Worm (Caenorhabditis elegans): Measurements from ENCODE around the gene atg-16.1.

The atg-16.1 gene

DNA sequence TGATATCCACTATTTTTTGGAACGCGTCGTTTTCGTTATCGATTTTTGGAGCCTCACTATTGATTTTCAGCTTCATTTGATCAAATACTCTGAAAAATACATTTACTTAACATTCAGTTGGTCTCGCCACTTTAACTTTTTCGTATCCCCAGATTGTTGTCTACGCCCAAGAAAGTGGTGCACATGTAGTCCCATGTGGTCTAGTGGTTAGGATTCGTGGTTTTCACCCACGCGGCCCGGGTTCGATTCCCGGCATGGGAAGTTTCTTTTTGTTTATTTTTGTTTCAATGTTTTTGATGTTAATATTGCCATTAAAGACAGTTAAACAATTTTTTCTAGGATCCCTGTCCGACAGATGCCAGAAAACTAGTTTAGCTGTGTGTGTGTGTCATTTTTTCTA, 18.2 kb downstream of the atg-16.1 start (continued):
- TF ChIP-seq cebp-1 (GFP tag; IDR thresholded peaks at IDR 0.05) (no peak), cebp-1 (tag; optimal IDR thresholded peaks at IDR 0.05) (peak; percentile 62), sdz-38 (tag; optimal IDR thresholded peaks at IDR 0.05) (no peak), F55B11.4 (tag; optimal IDR thresholded peaks at IDR 0.05; ENCODE audit: borderline replicate concordance, insufficient read depth) (no peak)

DNA sequence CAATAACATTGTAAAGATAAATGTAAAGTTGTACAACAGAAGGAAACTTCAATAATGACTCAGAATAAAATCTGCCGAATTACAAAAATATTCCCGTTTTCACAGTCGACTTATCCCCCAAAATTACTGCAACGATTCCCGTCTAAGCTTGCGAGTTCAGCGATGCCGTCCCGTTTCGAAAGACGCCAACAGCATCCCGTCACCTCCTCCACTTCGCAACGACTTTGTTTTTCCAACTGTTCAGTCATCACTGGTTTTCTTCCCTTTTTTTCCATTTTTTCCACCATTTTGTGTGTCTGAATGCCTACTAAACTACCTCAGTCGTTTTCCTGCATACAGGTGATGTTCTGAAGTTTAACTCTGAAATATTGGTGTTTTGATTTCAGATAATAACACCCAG, 21.6 kb downstream of the atg-16.1 start, which contains the start of gene F15A8.1:
TSS of gene F15A8.1 (plus strand) at position 301 of the 400 bp plus-strand sequence.
- TF ChIP-seq pbrm-1 (GFP tag; IDR thresholded peaks at IDR 0.05) (no peak), F55B11.4 (tag; optimal IDR thresholded peaks at IDR 0.05; ENCODE audit: borderline replicate concordance, insufficient read depth) (no peak), unc-62 (GFP tag; optimal IDR thresholded peaks at IDR 0.05) (no peak), somi-1 (GFP tag; optimal IDR thresholded peaks at IDR 0.05) (no peak), F49E8.2 (tag; optimal IDR thresholded peaks at IDR 0.05; ENCODE audit: insufficient read depth) (no peak), ets-4 (GFP tag; optimal IDR thresholded peaks at IDR 0.05) (no peak), F10E7.11 (tag; optimal IDR thresholded peaks at IDR 0.05) (no peak), tbx-9 (tag; optimal IDR thresholded peaks at IDR 0.05; ENCODE audit: borderline replicate concordance) (no peak), C17E4.6 (GFP tag; IDR thresholded peaks at IDR 0.05) (no peak)

DNA sequence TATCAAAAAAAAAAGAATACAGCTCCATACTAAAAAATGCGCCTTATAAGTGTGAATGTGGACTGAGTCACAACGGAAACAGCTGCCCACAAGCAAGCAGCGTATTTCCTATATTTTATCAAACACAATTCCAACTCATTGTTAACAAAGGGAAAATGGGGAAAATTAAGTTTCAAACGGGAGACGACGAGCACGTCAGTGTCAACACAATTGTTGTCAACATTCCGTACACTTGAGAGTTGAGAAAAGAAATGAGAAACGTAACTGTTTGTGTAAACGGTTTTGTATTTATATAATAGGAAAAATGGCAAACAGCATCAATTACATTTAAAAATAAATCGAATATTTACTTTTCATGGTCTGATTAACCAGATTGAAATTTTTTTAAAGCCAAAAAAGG, 22.6 kb downstream of the atg-16.1 start:
- no peak for TF ChIP-seq ZK185.1 (tag; optimal IDR thresholded peaks at IDR 0.05; ENCODE audit: poor library complexity, severe bottlenecking)
- no peak for TF ChIP-seq nhr-179 (tag; optimal IDR thresholded peaks at IDR 0.05)
- TF ChIP-seq F33H1.4 (GFP tag; IDR thresholded peaks at IDR 0.05) = no peak

DNA sequence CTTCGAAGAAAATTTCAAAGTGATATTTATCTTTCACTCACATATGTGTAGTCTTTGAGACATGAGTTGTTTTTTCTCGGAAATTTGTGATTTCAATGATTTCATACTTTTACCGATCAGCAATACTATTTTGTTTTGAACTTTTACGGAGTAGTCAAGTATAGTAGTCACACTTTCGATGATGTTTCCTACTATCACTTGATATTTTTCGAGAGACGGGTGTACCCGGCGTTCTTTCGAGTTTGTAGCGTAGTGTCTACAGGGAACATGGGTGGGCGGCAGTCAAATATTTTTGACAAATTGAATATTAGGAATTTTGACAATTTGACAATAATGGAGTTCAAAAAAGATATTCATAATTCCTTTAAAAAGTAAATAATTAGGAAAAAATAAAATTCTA, 23.4 kb downstream of the atg-16.1 start:
- TF ChIP-seq D2030.7 (GFP tag; IDR thresholded peaks at IDR 0.05) = no peak
- TF ChIP-seq dpff-1 (tag; optimal IDR thresholded peaks at IDR 0.05) = no peak
- no peak for TF ChIP-seq ceh-79 (tag; optimal IDR thresholded peaks at IDR 0.05)
- no peak for TF ChIP-seq ceh-58 (GFP tag; IDR thresholded peaks at IDR 0.05)
- no peak for TF ChIP-seq C06A6.2 (GFP tag; conservative IDR thresholded peaks at IDR 0.05)
- no peak for TF ChIP-seq F57A8.1 (GFP tag; optimal IDR thresholded peaks at IDR 0.05)
- no peak for TF ChIP-seq lsl-1 (GFP tag; optimal IDR thresholded peaks at IDR 0.05)
- no peak for TF ChIP-seq F55B11.4 (tag; optimal IDR thresholded peaks at IDR 0.05; ENCODE audit: borderline replicate concordance, insufficient read depth)
- TF ChIP-seq lir-1 (GFP tag; conservative IDR thresholded peaks at IDR 0.05) = no peak
- no peak for TF ChIP-seq egl-44 (GFP tag; IDR thresholded peaks at IDR 0.05)
- TF ChIP-seq tbx-9 (tag; optimal IDR thresholded peaks at IDR 0.05; ENCODE audit: borderline replicate concordance) = no peak
- TF ChIP-seq ets-4 (GFP tag; optimal IDR thresholded peaks at IDR 0.05) = no peak
- no peak for TF ChIP-seq sptf-2 (GFP tag; optimal IDR thresholded peaks at IDR 0.05)
- no peak for TF ChIP-seq ztf-28 (GFP tag; IDR thresholded peaks at IDR 0.05)
- no peak for TF ChIP-seq sea-2 (GFP tag; IDR thresholded peaks at IDR 0.05)
- no peak for TF ChIP-seq B0336.3 (GFP tag; IDR thresholded peaks at IDR 0.05)
- no peak for TF ChIP-seq sdz-38 (tag; optimal IDR thresholded peaks at IDR 0.05)
- TF ChIP-seq nhr-179 (tag; optimal IDR thresholded peaks at IDR 0.05) = no peak
- TF ChIP-seq rec-8 (tag; optimal IDR thresholded peaks at IDR 0.05) = no peak

DNA sequence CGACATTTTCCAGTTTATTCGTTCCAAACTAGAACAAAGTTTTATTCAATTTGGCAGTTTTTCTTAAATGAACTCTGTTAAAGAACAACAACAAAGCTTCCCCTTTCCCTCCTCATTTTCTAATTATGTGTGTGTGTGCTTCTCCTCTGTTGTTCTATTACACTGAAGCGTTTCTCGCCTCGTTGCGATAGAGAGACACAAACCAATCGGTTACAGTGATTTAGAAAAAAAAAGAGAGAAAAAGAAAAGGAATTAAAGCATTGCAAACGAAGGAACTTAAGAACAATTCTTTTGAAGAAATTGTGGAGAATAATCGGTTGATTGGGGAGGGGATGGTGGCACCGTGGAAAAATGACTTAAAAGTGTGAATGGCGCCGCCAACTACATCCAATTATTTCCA, 24.7 kb downstream of the atg-16.1 start, which contains the start of gene cest-26:
TSS of gene cest-26 (minus strand) at position 101 of the 400 bp plus-strand sequence.
- no peak for TF ChIP-seq hsf-1 (GFP tag; IDR thresholded peaks at IDR 0.05)
- TF ChIP-seq nhr-80 (tag; optimal IDR thresholded peaks at IDR 0.05) = peak; percentile 29
- TF ChIP-seq D2030.7 (GFP tag; IDR thresholded peaks at IDR 0.05) = no peak
- TF ChIP-seq chd-7 (tag; optimal IDR thresholded peaks at IDR 0.05) = no peak
- TF ChIP-seq aptf-3 (GFP tag; IDR thresholded peaks at IDR 0.05) = no peak
- TF ChIP-seq ceh-27 (GFP tag; optimal IDR thresholded peaks at IDR 0.05) = no peak
- TF ChIP-seq ceh-79 (tag; optimal IDR thresholded peaks at IDR 0.05) = no peak

All from whole organism, young adult.